Fruit fly (Drosophila melanogaster) whole organism, embryonic: ENCODE measurements around the gene EMC5.
A peak's percentile ranks its signal among the peaks of the same experiment; 100 is the strongest.

ENCODE experiments used
- Ada2b ChIP-seq: fragments of 200-800 bp; sonication (Bioruptor generic); IDR thresholded peaks from 2 replicates; pipeline ENCODE4 v1.3.6; 2022; ENCODE audit warnings: missing biosample characterization, missing genetic modification characterization
- Bteb2 ChIP-seq: fragments of 200-800 bp; sonication (Bioruptor generic); optimal IDR thresholded peaks from 2 replicates; lab custom pipeline; 2016; ENCODE audit warnings: missing biosample characterization, missing genetic modification characterization
- CG10147 ChIP-seq: fragments of 200-800 bp; sonication (Bioruptor generic); optimal IDR thresholded peaks from 2 replicates; lab custom pipeline; 2019; ENCODE audit warnings: missing biosample characterization, mild to moderate bottlenecking, missing genetic modification characterization, moderate library complexity
- CG10543 ChIP-seq: fragments of 200-800 bp; sonication (Bioruptor generic); optimal IDR thresholded peaks from 3 replicates; lab custom pipeline; 2017; ENCODE audit warnings: missing biosample characterization, mild to moderate bottlenecking, missing genetic modification characterization, moderate library complexity
- CG11398 ChIP-seq: fragments of 200-800 bp; sonication (Bioruptor generic); optimal IDR thresholded peaks from 2 replicates; lab custom pipeline; 2016; ENCODE audit warnings: missing biosample characterization, missing genetic modification characterization
- CG11560 ChIP-seq: fragments of 200-800 bp; sonication (Bioruptor generic); IDR thresholded peaks from 3 replicates; pipeline ENCODE4 v1.3.6; 2022; ENCODE audit warnings: missing biosample characterization, missing genetic modification characterization
- CG11695 ChIP-seq: fragments of 200-800 bp; sonication (Bioruptor generic); IDR thresholded peaks from 3 replicates; pipeline ENCODE4 v1.3.6; 2022; ENCODE audit warnings: missing biosample characterization, missing genetic modification characterization
- CG12236 ChIP-seq: fragments of 200-800 bp; sonication (Bioruptor generic); optimal IDR thresholded peaks from 2 replicates; lab custom pipeline; 2016; ENCODE audit warnings: missing biosample characterization, missing genetic modification characterization
- CG12391 ChIP-seq: fragments of 200-800 bp; sonication (Bioruptor generic); optimal IDR thresholded peaks from 3 replicates; lab custom pipeline; 2018; ENCODE audit warnings: missing biosample characterization, mild to moderate bottlenecking, missing genetic modification characterization, moderate library complexity
- CG13424 ChIP-seq: fragments of 200-800 bp; sonication (Bioruptor generic); optimal IDR thresholded peaks from 2 replicates; lab custom pipeline; 2019; ENCODE audit warnings: missing biosample characterization, mild to moderate bottlenecking, missing genetic modification characterization, moderate library complexity
- CG14667 ChIP-seq: fragments of 200-800 bp; sonication (Bioruptor generic); IDR thresholded peaks from 2 replicates; pipeline ENCODE4 v1.3.6; 2022; ENCODE audit warnings: missing biosample characterization, missing genetic modification characterization
- CG15011 ChIP-seq: fragments of 200-800 bp; sonication (Bioruptor generic); optimal IDR thresholded peaks from 3 replicates; lab custom pipeline; 2018; ENCODE audit warnings: missing biosample characterization, mild to moderate bottlenecking, missing genetic modification characterization
- CG16779 ChIP-seq: fragments of 200-800 bp; sonication (Bioruptor generic); IDR thresholded peaks from 2 replicates; pipeline ENCODE4 v1.3.6; 2022; ENCODE audit warnings: missing biosample characterization, missing genetic modification characterization
- CG18764 ChIP-seq: fragments of 200-800 bp; sonication (Bioruptor generic); optimal IDR thresholded peaks from 3 replicates; lab custom pipeline; 2016; ENCODE audit warnings: missing biosample characterization, missing genetic modification characterization
- CG43689 ChIP-seq: fragments of 200-800 bp; sonication (Bioruptor generic); IDR thresholded peaks from 2 replicates; pipeline ENCODE4 v1.3.6; 2022; ENCODE audit warnings: missing biosample characterization, missing genetic modification characterization
- CG4424 ChIP-seq: fragments of 200-800 bp; sonication (Bioruptor generic); optimal IDR thresholded peaks from 3 replicates; lab custom pipeline; 2016; ENCODE audit warnings: missing biosample characterization, missing genetic modification characterization
- CG5953 ChIP-seq: fragments of 200-800 bp; sonication (Bioruptor generic); IDR thresholded peaks from 2 replicates; pipeline ENCODE4 v1.3.6; 2022; ENCODE audit warnings: missing biosample characterization, missing genetic modification characterization
- CG6683 ChIP-seq: fragments of 200-800 bp; sonication (Bioruptor generic); optimal IDR thresholded peaks from 2 replicates; lab custom pipeline; 2017; ENCODE audit warnings: missing biosample characterization, mild to moderate bottlenecking, missing genetic modification characterization, missing genetic modification reagents
- CG6765 ChIP-seq: fragments of 200-800 bp; sonication (Bioruptor generic); optimal IDR thresholded peaks from 3 replicates; lab custom pipeline; 2017; ENCODE audit warnings: missing biosample characterization, mild to moderate bottlenecking, missing genetic modification characterization
- CG8478 ChIP-seq: fragments of >200 bp; optimal IDR thresholded peaks from 2 replicates; lab custom pipeline; 2018
- CG8944 ChIP-seq: fragments of 200-800 bp; sonication (Bioruptor generic); optimal IDR thresholded peaks from 3 replicates; lab custom pipeline; 2016; ENCODE audit warnings: missing biosample characterization, missing genetic modification characterization
- CG9817 ChIP-seq: fragments of 200-800 bp; sonication (Bioruptor generic); optimal IDR thresholded peaks from 2 replicates; lab custom pipeline; 2018; ENCODE audit warnings: missing biosample characterization, mild to moderate bottlenecking, missing genetic modification characterization, moderate library complexity
- D19B ChIP-seq: fragments of 200-800 bp; sonication (Bioruptor generic); optimal IDR thresholded peaks from 2 replicates; lab custom pipeline; 2017; ENCODE audit warnings: missing biosample characterization, mild to moderate bottlenecking, missing genetic modification characterization
- Drgx ChIP-seq: fragments of 200-800 bp; sonication (Bioruptor generic); IDR thresholded peaks from 2 replicates; pipeline ENCODE4 v1.3.6; 2022; ENCODE audit warnings: missing biosample characterization, missing genetic modification characterization
- E2f2 ChIP-seq: fragments of 200-800 bp; sonication (Bioruptor generic); IDR thresholded peaks from 2 replicates; pipeline ENCODE4 v1.3.6; 2022; ENCODE audit warnings: missing biosample characterization, missing genetic modification characterization
- Fer2 ChIP-seq: fragments of 200-800 bp; sonication (Bioruptor generic); optimal IDR thresholded peaks from 2 replicates; lab custom pipeline; 2018; ENCODE audit warnings: missing biosample characterization, mild to moderate bottlenecking, missing genetic modification characterization, moderate library complexity
- Hr78 ChIP-seq, 2 experiments: fragments of 200-800 bp in 1 of 2; fragments of >200 bp in 1 of 2; sonication (Bioruptor generic) in 1 of 2; optimal IDR thresholded peaks; 2 replicates each; lab custom pipeline; 2017 to 2019; ENCODE audit warnings: missing biosample characterization in 2 of 2, missing genetic modification characterization in 2 of 2, mild to moderate bottlenecking in 1 of 2, moderate library complexity in 1 of 2
- Meics ChIP-seq: fragments of 200-800 bp; sonication (Bioruptor generic); optimal IDR thresholded peaks from 2 replicates; lab custom pipeline; 2017; ENCODE audit warnings: missing biosample characterization, mild to moderate bottlenecking, missing genetic modification characterization
- NK7.1 ChIP-seq: fragments of 200-800 bp; sonication (Bioruptor generic); optimal IDR thresholded peaks from 3 replicates; lab custom pipeline; 2016; ENCODE audit warnings: missing biosample characterization, missing genetic modification characterization
- Oli ChIP-seq: fragments of 200-800 bp; sonication (Bioruptor generic); optimal IDR thresholded peaks from 2 replicates; lab custom pipeline; 2018; ENCODE audit warnings: missing biosample characterization, mild to moderate bottlenecking, missing genetic modification characterization, moderate library complexity
- Rfx ChIP-seq: fragments of 200-800 bp; sonication (Bioruptor generic); IDR thresholded peaks from 2 replicates; pipeline ENCODE4 v1.3.6; 2022; ENCODE audit warnings: missing biosample characterization, missing genetic modification characterization
- Rx ChIP-seq: fragments of 200-800 bp; sonication (Bioruptor generic); IDR thresholded peaks from 2 replicates; pipeline ENCODE4 v1.3.6; 2022; ENCODE audit warnings: missing biosample characterization, missing genetic modification characterization
- Sox100B ChIP-seq: fragments of 200-800 bp; sonication (Bioruptor generic); optimal IDR thresholded peaks from 3 replicates; lab custom pipeline; 2018; ENCODE audit warnings: missing biosample characterization, mild to moderate bottlenecking, missing genetic modification characterization
- Stat92E ChIP-seq, 3 experiments: fragments of >200 bp in 2 of 3; fragments of 200-800 bp in 1 of 3; sonication (Bioruptor generic) in 1 of 3; optimal IDR thresholded peaks; 2 replicates each; lab custom pipeline; 2017 to 2019; ENCODE audit warnings: missing biosample characterization in 3 of 3, missing genetic modification characterization in 3 of 3, mild to moderate bottlenecking in 1 of 3, moderate library complexity in 1 of 3
- Tbp ChIP-seq: fragments of >200 bp; optimal IDR thresholded peaks from 2 replicates; lab custom pipeline; 2018; ENCODE audit warnings: missing biosample characterization, missing genetic modification characterization
- btn ChIP-seq: fragments of 200-800 bp; sonication (Bioruptor generic); optimal IDR thresholded peaks from 2 replicates; lab custom pipeline; 2016; ENCODE audit warnings: missing biosample characterization, missing genetic modification characterization
- cas ChIP-seq: fragments of 200-800 bp; sonication (Bioruptor generic); IDR thresholded peaks from 2 replicates; pipeline ENCODE4 v1.3.6; 2022; ENCODE audit warnings: missing biosample characterization, missing genetic modification characterization
- caup ChIP-seq: fragments of 200-800 bp; sonication (Bioruptor generic); optimal IDR thresholded peaks from 3 replicates; lab custom pipeline; 2017; ENCODE audit warnings: missing biosample characterization, mild to moderate bottlenecking, missing genetic modification characterization, moderate library complexity; ENCODE audit not compliant: severe bottlenecking
- chm ChIP-seq: fragments of 200-800 bp; sonication (Bioruptor generic); IDR thresholded peaks from 2 replicates; pipeline ENCODE4 v1.3.6; 2022; ENCODE audit warnings: missing biosample characterization, missing genetic modification characterization
- ci ChIP-seq: fragments of 200-800 bp; sonication (Bioruptor generic); IDR thresholded peaks from 3 replicates; pipeline ENCODE4 v1.3.6; 2022; ENCODE audit warnings: missing biosample characterization, missing genetic modification characterization
- dmrt99B ChIP-seq: fragments of 200-800 bp; sonication (Bioruptor generic); optimal IDR thresholded peaks from 2 replicates; lab custom pipeline; 2018; ENCODE audit warnings: missing biosample characterization, mild to moderate bottlenecking, missing genetic modification characterization, moderate library complexity
- exex ChIP-seq: fragments of 200-800 bp; sonication (Bioruptor generic); optimal IDR thresholded peaks from 4 replicates; lab custom pipeline; 2018; ENCODE audit warnings: missing biosample characterization, mild to moderate bottlenecking, missing genetic modification characterization, moderate library complexity
- fd102C ChIP-seq: fragments of 200-800 bp; sonication (Bioruptor generic); optimal IDR thresholded peaks from 2 replicates; lab custom pipeline; 2018; ENCODE audit warnings: missing biosample characterization, mild to moderate bottlenecking, missing genetic modification characterization, moderate library complexity
- fru ChIP-seq: fragments of >200 bp; optimal IDR thresholded peaks from 2 replicates; lab custom pipeline; 2017
- gfzf ChIP-seq: fragments of 200-800 bp; sonication (Bioruptor generic); optimal IDR thresholded peaks from 2 replicates; lab custom pipeline; 2016; ENCODE audit warnings: missing biosample characterization, mild to moderate bottlenecking, missing genetic modification characterization, moderate library complexity
- nerfin-1 ChIP-seq: fragments of 200-800 bp; sonication (Bioruptor generic); optimal IDR thresholded peaks from 3 replicates; lab custom pipeline; 2019; ENCODE audit warnings: missing biosample characterization, mild to moderate bottlenecking, missing genetic modification characterization, moderate library complexity
- ro ChIP-seq: fragments of 200-800 bp; sonication (Bioruptor generic); IDR thresholded peaks from 2 replicates; pipeline ENCODE4 v1.3.6; 2022; ENCODE audit warnings: missing biosample characterization, missing genetic modification characterization
- row ChIP-seq: fragments of 200-800 bp; sonication (Bioruptor generic); IDR thresholded peaks from 3 replicates; pipeline ENCODE4 v1.3.6; 2022; ENCODE audit warnings: missing biosample characterization, missing genetic modification characterization
- run ChIP-seq: fragments of 200-800 bp; sonication (Bioruptor generic); optimal IDR thresholded peaks from 3 replicates; lab custom pipeline; 2018; ENCODE audit warnings: missing biosample characterization, mild to moderate bottlenecking, missing genetic modification characterization
- schlank ChIP-seq: fragments of 200-800 bp; sonication (Bioruptor generic); optimal IDR thresholded peaks from 2 replicates; lab custom pipeline; 2018; ENCODE audit warnings: missing biosample characterization, mild to moderate bottlenecking, missing genetic modification characterization
- tgo ChIP-seq: fragments of 200-800 bp; sonication (Bioruptor generic); IDR thresholded peaks from 3 replicates; pipeline ENCODE4 v1.3.6; 2022; ENCODE audit warnings: missing biosample characterization, missing genetic modification characterization
- zen ChIP-seq: fragments of 200-800 bp; sonication (Bioruptor generic); optimal IDR thresholded peaks from 3 replicates; lab custom pipeline; 2018; ENCODE audit warnings: missing biosample characterization, mild to moderate bottlenecking, missing genetic modification characterization, moderate library complexity

Gene EMC5

DNA sequence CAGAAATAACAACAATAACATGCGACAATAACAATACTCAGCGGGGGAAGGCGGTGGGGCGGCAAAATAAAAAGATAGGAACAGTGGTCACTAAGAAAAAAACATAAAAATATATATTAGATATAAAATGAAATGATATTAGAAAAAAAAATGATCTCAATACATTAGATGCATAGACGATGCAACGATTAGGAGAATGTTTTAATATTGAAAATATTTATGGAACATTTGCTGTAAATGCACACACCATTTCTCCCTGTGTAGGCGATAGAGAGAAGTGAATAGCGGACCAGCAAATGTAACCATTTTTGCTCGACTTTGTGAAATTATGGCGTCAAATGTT is 21.3 kb upstream of the EMC5 start (continued):
- no peak for TF ChIP-seq CG16779 (GFP tag; lab: Robert Waterston, UW)
- TF ChIP-seq ro (GFP tag; lab: Robert Waterston, UW), result peak; percentile 70
- TF ChIP-seq CG5953 (GFP tag; lab: Robert Waterston, UW), result peak; percentile 24; the same call in 1 of the 2 replicates
- TF ChIP-seq Oli, result peak; percentile 73
- peak; percentile 80 for TF ChIP-seq CG9817 (tag; lab: Kevin White, UChicago)
- no peak for TF ChIP-seq fd102C (GFP tag; lab: Kevin White, UChicago)
- TF ChIP-seq CG11398 (GFP tag; lab: Kevin White, UChicago), result no peak
- peak; percentile 47 for TF ChIP-seq run
- peak; percentile 68; the same call in 1 of the 2 replicates for TF ChIP-seq chm (GFP tag; lab: Robert Waterston, UW)
- no peak for TF ChIP-seq Hr78 (GFP tag; optimal IDR thresholded peaks at IDR 0.05; lab: Kevin White, UChicago)
- peak; percentile 49 for TF ChIP-seq schlank (tag; lab: Kevin White, UChicago)
- no peak for TF ChIP-seq CG8944 (GFP tag; lab: Kevin White, UChicago)
- TF ChIP-seq CG12236 (GFP tag; lab: Kevin White, UChicago), result no peak
- peak; percentile 10 for TF ChIP-seq NK7.1 (GFP tag; lab: Kevin White, UChicago)
- TF ChIP-seq CG18764 (GFP tag; lab: Kevin White, UChicago), result peak; percentile 70
- peak; percentile 91 for TF ChIP-seq Ada2b (GFP tag; lab: Robert Waterston, UW)
- peak; percentile 27 for TF ChIP-seq CG15011 (GFP tag; lab: Kevin White, UChicago)
- no peak for TF ChIP-seq btn (GFP tag; lab: Kevin White, UChicago)
- no peak for TF ChIP-seq fru (lab: Kevin White, UChicago)
- TF ChIP-seq ci (GFP tag; lab: Robert Waterston, UW), result peak; percentile 83
- TF ChIP-seq Rx, result peak; percentile 68; the same call in 1 of the 2 replicates
- TF ChIP-seq CG10147 (GFP tag; lab: Kevin White, UChicago), result peak; percentile 75
- peak; percentile 0 for TF ChIP-seq nerfin-1 (tag; lab: Kevin White, UChicago)
- TF ChIP-seq Fer2 (tag; lab: Kevin White, UChicago), result peak; percentile 77
- no peak for TF ChIP-seq Tbp (GFP tag; lab: Kevin White, UChicago)
- peak; percentile 81 for TF ChIP-seq caup (GFP tag; lab: Kevin White, UChicago)
- peak; percentile 67 for TF ChIP-seq CG43689 (GFP tag; lab: Robert Waterston, UW)
- TF ChIP-seq row (GFP tag; lab: Robert Waterston, UW), result peak; percentile 95
- no peak for TF ChIP-seq gfzf (GFP tag; lab: Kevin White, UChicago)
- TF ChIP-seq Bteb2 (GFP tag; lab: Kevin White, UChicago), result peak; percentile 61
- peak; percentile 60 for TF ChIP-seq CG6683 (GFP tag; lab: Kevin White, UChicago)
- peak; percentile 94 for TF ChIP-seq CG11695 (GFP tag; lab: Robert Waterston, UW)

DNA sequence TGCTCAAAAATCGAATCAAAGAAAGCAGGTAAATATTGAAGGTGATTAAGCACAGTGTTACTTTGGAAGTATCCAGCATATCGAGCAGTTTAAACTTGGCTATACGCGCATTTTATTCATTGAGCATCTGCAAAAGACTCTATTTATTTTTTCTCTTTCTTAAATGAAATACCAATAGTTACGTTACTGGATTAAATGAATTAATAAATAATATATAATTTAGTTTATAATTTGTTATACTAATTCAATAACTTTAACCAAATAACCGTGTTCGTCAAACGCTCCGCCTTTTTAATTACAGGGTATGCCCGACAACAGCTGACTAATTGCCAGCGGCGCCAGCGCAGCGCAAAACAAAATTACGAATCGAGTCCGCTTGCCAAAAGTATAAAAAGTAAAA is 20.7 kb upstream of the EMC5 start:
- TF ChIP-seq tgo (GFP tag; lab: Robert Waterston, UW), result peak; percentile 65
- no peak for TF ChIP-seq zen (tag; lab: Kevin White, UChicago)
- TF ChIP-seq cas (GFP tag; lab: Robert Waterston, UW), result 0 out of 2 replicates have a peak, but pooled peaks have one; percentile 12
- TF ChIP-seq Rfx (GFP tag; lab: Robert Waterston, UW), result peak; percentile 75
- TF ChIP-seq Meics (GFP tag; lab: Kevin White, UChicago), result peak; percentile 74
- TF ChIP-seq Drgx (GFP tag; lab: Robert Waterston, UW), result peak; percentile 55; the same call in 1 of the 2 replicates
- TF ChIP-seq CG14667 (GFP tag; lab: Robert Waterston, UW), result peak; percentile 29; the same call in 1 of the 2 replicates
- no peak for TF ChIP-seq Stat92E (GFP tag; optimal IDR thresholded peaks at IDR 0.05; lab: Kevin White, UChicago)
- peak; percentile 82 for TF ChIP-seq D19B
- TF ChIP-seq dmrt99B, result peak; percentile 48
- no peak for TF ChIP-seq CG8478
- TF ChIP-seq E2f2 (GFP tag; lab: Robert Waterston, UW), result peak; percentile 33; the same call in 1 of the 2 replicates
- peak; percentile 23 for TF ChIP-seq exex
- peak; percentile 26 for TF ChIP-seq Sox100B (GFP tag; lab: Kevin White, UChicago)
- TF ChIP-seq CG11560, result no peak
- peak; percentile 3 for TF ChIP-seq CG4424 (GFP tag; lab: Kevin White, UChicago)
- peak; percentile 40 for TF ChIP-seq CG10543 (GFP tag; lab: Kevin White, UChicago)
- TF ChIP-seq CG13424, result peak; percentile 19
- TF ChIP-seq CG6765 (GFP tag; lab: Kevin White, UChicago), result peak; percentile 61
- TF ChIP-seq CG12391 (tag; lab: Kevin White, UChicago), result peak; percentile 47
